Fruit fly (Drosophila melanogaster): ENCODE results near the gene CG7179.

DNA sequence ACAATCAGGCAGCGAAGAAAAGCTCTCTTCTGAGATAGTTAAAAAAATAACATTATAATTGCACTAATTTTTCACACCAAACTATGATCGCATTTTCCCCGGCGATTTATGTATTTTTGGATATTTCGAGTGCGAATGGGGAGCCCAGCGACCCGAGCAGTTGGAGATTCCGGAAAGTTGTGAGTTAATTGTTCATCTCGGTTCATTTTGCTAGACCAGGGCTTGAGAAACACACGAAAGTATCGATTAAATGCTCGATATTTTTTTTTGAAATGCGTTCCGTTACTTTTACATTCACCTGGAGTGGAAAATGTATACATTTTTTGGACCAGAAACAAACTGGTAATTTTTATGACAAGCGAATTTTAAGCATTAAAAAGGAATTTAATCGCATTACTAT is 32.7 kb upstream of the CG7179 start, which contains the start of gene Cdc14:
- TF ChIP-seq Hr83 (GFP tag; optimal IDR thresholded peaks at IDR 0.05; ENCODE audit: poor library complexity, severe bottlenecking) = peak; percentile 60
- TF ChIP-seq fru (GFP tag; optimal IDR thresholded peaks at IDR 0.05) = peak; percentile 5
- TF ChIP-seq Myc (optimal IDR thresholded peaks at IDR 0.05) = no peak
- TF ChIP-seq usp (GFP tag; optimal IDR thresholded peaks at IDR 0.05) = no peak
- TF ChIP-seq sage (GFP tag; optimal IDR thresholded peaks at IDR 0.05) = no peak
- TF ChIP-seq psq (GFP tag; optimal IDR thresholded peaks at IDR 0.05) = no peak
- TF ChIP-seq sv (GFP tag; optimal IDR thresholded peaks at IDR 0.05) = no peak
- no peak for TF ChIP-seq Hr78 (GFP tag; optimal IDR thresholded peaks at IDR 0.05)
- TF ChIP-seq lola (GFP tag; optimal IDR thresholded peaks at IDR 0.05) = no peak
- no peak for TF ChIP-seq brk (GFP tag; optimal IDR thresholded peaks at IDR 0.05)
- no peak for TF ChIP-seq pan (optimal IDR thresholded peaks at IDR 0.05)
